Worm (Caenorhabditis elegans) whole organism, young adult: Measurements from ENCODE around the gene F55G1.7.
A peak's percentile ranks its signal among the peaks of the same experiment; 100 is the strongest.

Experiments used
- B0019.2 ChIP-seq: fragments of 200-800 bp; sonication (Bioruptor generic); conservative IDR thresholded peaks from 2 replicates; pipeline ENCODE4 v1.3.6; 2022; ENCODE audit warnings: missing genetic modification reagents, missing genetic modification characterization, missing compliant biosample characterization
- B0336.3 ChIP-seq: fragments of 200-800 bp; sonication (Bioruptor generic); IDR thresholded peaks from 2 replicates; pipeline ENCODE4 v1.3.6; 2022; ENCODE audit warnings: missing genetic modification characterization, missing compliant biosample characterization
- D2030.7 ChIP-seq: fragments of 200-800 bp; sonication (Bioruptor generic); IDR thresholded peaks from 2 replicates; pipeline ENCODE4 v1.3.6; 2022; ENCODE audit warnings: missing genetic modification reagents, missing genetic modification characterization, missing compliant biosample characterization
- F23B12.7 ChIP-seq: sonication (generic microtip); optimal IDR thresholded peaks from 2 replicates; lab custom pipeline; 2017; ENCODE audit warnings: missing genetic modification characterization, mild to moderate bottlenecking, missing compliant biosample characterization, antibody characterized with exemption, moderate library complexity; ENCODE audit not compliant: insufficient read depth
- F39B2.1 ChIP-seq: fragments of 200-800 bp; sonication (Bioruptor generic); IDR thresholded peaks from 2 replicates; pipeline ENCODE4 v1.3.6; 2022; ENCODE audit warnings: missing genetic modification reagents, missing genetic modification characterization, missing compliant biosample characterization
- Y53G8AR.9 ChIP-seq: fragments of 200-800 bp; sonication (Bioruptor generic); conservative IDR thresholded peaks from 2 replicates; pipeline ENCODE4 v1.3.6; 2022; ENCODE audit warnings: missing genetic modification reagents, missing genetic modification characterization, missing compliant biosample characterization
- Y56A3A.18 ChIP-seq: fragments of 200-800 bp; sonication (Bioruptor generic); IDR thresholded peaks from 2 replicates; pipeline ENCODE4 v1.3.6; 2022; ENCODE audit warnings: missing genetic modification reagents, missing genetic modification characterization, missing compliant biosample characterization
- Y79H2A.3 ChIP-seq: fragments of 200-800 bp; sonication (Bioruptor generic); conservative IDR thresholded peaks from 2 replicates; pipeline ENCODE4 v1.3.6; 2022; ENCODE audit warnings: missing genetic modification reagents, missing genetic modification characterization, missing compliant biosample characterization
- Y95B8A.8 ChIP-seq: fragments of 200-800 bp; sonication (Bioruptor generic); IDR thresholded peaks from 2 replicates; pipeline ENCODE4 v1.3.6; 2022; ENCODE audit warnings: missing genetic modification reagents, missing genetic modification characterization, missing compliant biosample characterization
- ZK185.1 ChIP-seq: sonication (generic microtip); optimal IDR thresholded peaks from 2 replicates; lab custom pipeline; 2016; ENCODE audit warnings: mild to moderate bottlenecking, missing genetic modification characterization, missing compliant biosample characterization; ENCODE audit not compliant: poor library complexity, severe bottlenecking
- ama-1 ChIP-seq, 3 experiments: fragments of 150-350 bp in 1 of 3; sonication (generic microtip) in 2 of 3; optimal IDR thresholded peaks; 2 replicates each; lab custom pipeline; 2014 to 2018; ENCODE audit warnings: missing biosample characterization in 2 of 3, missing genetic modification characterization in 2 of 3, missing genetic modification reagents in 2 of 3
- ccch-3 ChIP-seq: fragments of 200-800 bp; sonication (Bioruptor generic); optimal IDR thresholded peaks from 2 replicates; lab custom pipeline; 2018; ENCODE audit warnings: mild to moderate bottlenecking, missing genetic modification characterization, missing compliant biosample characterization
- ceh-100 ChIP-seq: fragments of 200-800 bp; sonication (Bioruptor generic); IDR thresholded peaks from 2 replicates; pipeline ENCODE4 v1.3.6; 2022; ENCODE audit warnings: missing genetic modification reagents, missing genetic modification characterization, missing compliant biosample characterization
- ceh-40 ChIP-seq: fragments of 200-800 bp; sonication (Bioruptor generic); IDR thresholded peaks from 2 replicates; pipeline ENCODE4 v1.3.6; 2022; ENCODE audit warnings: missing genetic modification characterization, missing compliant biosample characterization
- ceh-58 ChIP-seq: fragments of 200-800 bp; sonication (Bioruptor generic); IDR thresholded peaks from 2 replicates; pipeline ENCODE4 v1.3.6; 2022; ENCODE audit warnings: missing genetic modification characterization, missing compliant biosample characterization
- ceh-79 ChIP-seq: sonication (generic microtip); optimal IDR thresholded peaks from 2 replicates; lab custom pipeline; 2017; ENCODE audit warnings: mild to moderate bottlenecking, missing genetic modification characterization, missing compliant biosample characterization
- chd-7 ChIP-seq: sonication (generic microtip); optimal IDR thresholded peaks from 2 replicates; lab custom pipeline; 2016; ENCODE audit warnings: mild to moderate bottlenecking, missing genetic modification characterization, moderate library complexity, missing compliant biosample characterization
- dox-1 ChIP-seq: fragments of 200-800 bp; sonication (Bioruptor generic); IDR thresholded peaks from 2 replicates; pipeline ENCODE4 v1.3.6; 2022; ENCODE audit warnings: missing genetic modification reagents, missing genetic modification characterization, missing compliant biosample characterization
- egl-18 ChIP-seq: fragments of 200-800 bp; sonication (Bioruptor generic); IDR thresholded peaks from 2 replicates; pipeline ENCODE4 v1.3.6; 2022; ENCODE audit warnings: missing genetic modification reagents, missing genetic modification characterization, missing compliant biosample characterization
- egrh-3 ChIP-seq: fragments of 200-800 bp; sonication (Bioruptor generic); IDR thresholded peaks from 2 replicates; pipeline ENCODE4 v1.3.6; 2022; ENCODE audit warnings: missing genetic modification reagents, missing genetic modification characterization, missing compliant biosample characterization
- ekl-4 ChIP-seq: fragments of 200-800 bp; sonication (Bioruptor generic); IDR thresholded peaks from 2 replicates; pipeline ENCODE4 v1.3.6; 2022; ENCODE audit warnings: missing genetic modification reagents, missing genetic modification characterization, missing compliant biosample characterization
- fkh-3 ChIP-seq: sonication (generic microtip); optimal IDR thresholded peaks from 2 replicates; lab custom pipeline; 2016; ENCODE audit warnings: mild to moderate bottlenecking, missing genetic modification characterization, missing compliant biosample characterization
- gei-17 ChIP-seq: fragments of 200-800 bp; sonication (Bioruptor generic); optimal IDR thresholded peaks from 2 replicates; lab custom pipeline; 2018; ENCODE audit warnings: mild to moderate bottlenecking, missing genetic modification characterization, missing compliant biosample characterization
- hlh-12 ChIP-seq: sonication (generic microtip); optimal IDR thresholded peaks from 2 replicates; lab custom pipeline; 2016; ENCODE audit warnings: missing genetic modification characterization, missing compliant biosample characterization
- hsf-1 ChIP-seq: fragments of 200-800 bp; sonication (Bioruptor generic); IDR thresholded peaks from 2 replicates; pipeline ENCODE4 v1.3.6; 2022; ENCODE audit warnings: missing genetic modification reagents, missing genetic modification characterization, missing compliant biosample characterization
- lin-26 ChIP-seq: fragments of 200-800 bp; sonication (Bioruptor generic); IDR thresholded peaks from 2 replicates; pipeline ENCODE4 v1.3.6; 2022; ENCODE audit warnings: missing genetic modification reagents, missing genetic modification characterization, missing compliant biosample characterization
- madf-3 ChIP-seq: fragments of 200-800 bp; sonication (Bioruptor generic); IDR thresholded peaks from 2 replicates; pipeline ENCODE4 v1.3.6; 2022; ENCODE audit warnings: missing genetic modification reagents, missing genetic modification characterization, missing compliant biosample characterization
- madf-6 ChIP-seq: fragments of 200-800 bp; sonication (Bioruptor generic); IDR thresholded peaks from 2 replicates; pipeline ENCODE4 v1.3.6; 2022; ENCODE audit warnings: missing genetic modification reagents, missing genetic modification characterization, missing compliant biosample characterization
- nhr-80 ChIP-seq: sonication (generic microtip); optimal IDR thresholded peaks from 2 replicates; lab custom pipeline; 2016; ENCODE audit warnings: missing genetic modification characterization, missing compliant biosample characterization
- pbrm-1 ChIP-seq: fragments of 200-800 bp; sonication (Bioruptor generic); IDR thresholded peaks from 2 replicates; pipeline ENCODE4 v1.3.6; 2022; ENCODE audit warnings: missing genetic modification reagents, missing genetic modification characterization, missing compliant biosample characterization
- rcor-1 ChIP-seq: fragments of 200-800 bp; sonication (Bioruptor generic); IDR thresholded peaks from 2 replicates; pipeline ENCODE4 v1.3.6; 2022; ENCODE audit warnings: missing genetic modification reagents, missing genetic modification characterization, missing compliant biosample characterization
- snpc-3.4 ChIP-seq: sonication (generic microtip); optimal IDR thresholded peaks from 2 replicates; lab custom pipeline; 2017; ENCODE audit warnings: missing genetic modification characterization, mild to moderate bottlenecking, missing compliant biosample characterization, antibody characterized with exemption, moderate library complexity, missing genotype, missing genetic modification reagents
- tbx-9 ChIP-seq: sonication (generic microtip); optimal IDR thresholded peaks from 2 replicates; lab custom pipeline; 2016; ENCODE audit warnings: borderline replicate concordance, missing genetic modification characterization, inconsistent platforms, missing compliant biosample characterization
- ztf-22 ChIP-seq: fragments of 200-800 bp; sonication (Bioruptor generic); optimal IDR thresholded peaks from 2 replicates; lab custom pipeline; 2018; ENCODE audit warnings: mild to moderate bottlenecking, missing genetic modification characterization, moderate library complexity, missing compliant biosample characterization

The F55G1.7 gene

DNA sequence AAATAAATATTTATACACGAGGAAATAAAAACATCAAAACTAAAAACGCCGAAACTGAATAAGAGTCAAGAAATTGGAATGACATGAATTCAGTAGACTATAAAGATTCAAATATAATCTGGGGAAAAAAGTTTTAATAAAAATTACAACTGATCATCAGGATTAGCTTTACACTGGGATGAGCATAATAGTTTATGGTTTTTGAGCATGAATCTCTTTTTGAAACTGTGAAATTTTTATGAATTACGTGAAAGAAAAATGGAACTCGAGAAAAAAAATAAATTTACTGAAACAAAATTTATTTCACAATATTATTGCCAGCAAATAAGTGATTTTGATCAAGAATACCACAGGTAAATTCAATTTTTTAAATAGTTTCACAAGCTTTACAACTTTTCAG, 22.1 kb downstream of the F55G1.7 start, which contains the start of gene B0496.2:
B0496.2 (plus strand) TSS at position 301 of the 400 bp plus-strand sequence.
- TF ChIP-seq snpc-3.4 (tag; lab: Kevin White, UChicago) (no peak), ZK185.1 (tag; lab: Kevin White, UChicago) (no peak), madf-6 (GFP tag; lab: Robert Waterston, UW) (no peak), ama-1 (optimal IDR thresholded peaks at IDR 0.05; lab: Kevin White, UChicago) (no peak), ama-1 (GFP tag; optimal IDR thresholded peaks at IDR 0.05; lab: Kevin White, UChicago) (no peak), tbx-9 (tag; lab: Kevin White, UChicago) (no peak)
- TF ChIP-seq, all 124 proteins: peak for 0

DNA sequence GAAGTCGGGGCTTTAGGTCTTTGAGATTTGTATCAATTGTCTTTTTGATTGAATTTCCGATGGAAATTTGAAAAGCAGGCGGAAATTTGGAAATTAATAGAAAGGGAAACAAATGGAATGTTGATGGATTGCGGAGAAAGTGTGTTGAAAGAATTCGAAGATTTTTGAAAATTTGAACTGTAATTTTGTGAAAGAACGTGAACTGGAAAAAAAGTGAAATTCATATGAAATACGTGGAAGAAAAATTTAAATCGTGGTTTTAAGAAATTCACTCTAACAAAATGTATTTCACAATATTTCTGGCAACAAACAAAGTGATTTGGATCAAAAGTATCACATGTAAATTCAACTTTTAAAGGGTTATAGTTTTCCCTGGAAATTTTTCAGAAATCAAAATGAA, 23.6 kb downstream of the F55G1.7 start, which contains the start of gene B0496.1:
B0496.1 (plus strand) TSS at position 301 of the 400 bp plus-strand sequence.
- no peak for TF ChIP-seq tbx-9 (tag; lab: Kevin White, UChicago)
- TF ChIP-seq ccch-3 (GFP tag; lab: Kevin White, UChicago), result no peak
- no peak for TF ChIP-seq ceh-40 (GFP tag; lab: Robert Waterston, UW)
- no peak for TF ChIP-seq hlh-12 (tag; lab: Kevin White, UChicago)

DNA sequence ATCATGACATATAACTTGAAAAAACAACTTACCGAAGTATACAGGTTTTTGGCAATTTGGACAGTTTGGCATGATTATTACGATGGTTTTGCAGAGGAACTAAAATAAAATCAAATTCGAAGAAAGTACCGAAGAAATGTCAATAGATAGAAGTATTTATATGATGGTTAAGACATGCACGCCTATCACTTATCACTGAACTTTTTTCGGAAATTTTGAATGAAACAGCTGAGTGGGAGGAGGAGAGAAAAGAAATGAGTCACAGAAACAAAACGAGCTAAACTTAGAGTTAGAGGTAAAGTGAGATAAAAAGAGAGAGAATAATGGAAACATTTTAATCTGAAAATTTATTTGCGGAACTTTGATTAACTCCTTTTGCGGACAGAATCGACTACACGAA, 24.4 kb downstream of the F55G1.7 start, which contains the start of gene valv-1:
valv-1 (minus strand) TSS at position 101 of the 400 bp plus-strand sequence.
- no peak for TF ChIP-seq Y56A3A.18 (GFP tag; lab: Robert Waterston, UW)
- TF ChIP-seq nhr-80, result peak; percentile 31

DNA sequence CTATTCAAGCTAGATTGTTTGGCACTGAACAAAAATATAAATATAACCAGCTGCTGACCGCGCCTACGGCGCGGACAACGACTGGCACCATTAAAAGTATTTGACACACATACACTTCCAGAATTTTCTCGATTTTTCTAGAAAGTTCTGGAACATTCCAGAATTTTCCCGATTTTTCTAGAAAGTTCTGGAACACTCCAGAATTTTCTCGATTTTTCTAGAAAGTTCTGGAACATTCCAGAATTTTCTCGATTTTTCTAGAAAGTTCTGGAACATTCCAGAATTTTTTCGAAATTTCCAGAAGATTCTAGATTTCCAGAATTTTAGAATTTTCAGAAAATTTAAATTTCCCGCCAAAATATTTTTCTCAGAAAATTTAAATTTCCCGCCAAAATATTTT, 28.6 kb downstream of the F55G1.7 start:
- TF ChIP-seq ceh-40 (GFP tag; lab: Robert Waterston, UW), result peak; percentile 86; the same call in 1 of the 2 replicates
- TF ChIP-seq Y79H2A.3, result 0 out of 2 replicates have a peak, but pooled peaks have one; percentile 38
- peak; percentile 38; the same call in 1 of the 2 replicates for TF ChIP-seq D2030.7 (GFP tag; lab: Robert Waterston, UW)
- TF ChIP-seq rcor-1 (GFP tag; lab: Robert Waterston, UW), result peak; percentile 58
- peak; percentile 64 for TF ChIP-seq ekl-4 (GFP tag; lab: Robert Waterston, UW)
- 0 out of 2 replicates have a peak, but pooled peaks have one; percentile 17 for TF ChIP-seq F39B2.1
- TF ChIP-seq pbrm-1 (GFP tag; lab: Robert Waterston, UW), result peak; percentile 93
- TF ChIP-seq Y53G8AR.9 (GFP tag; lab: Robert Waterston, UW), result peak; percentile 71; the same call in 1 of the 2 replicates
- peak; percentile 38; the same call in 1 of the 2 replicates for TF ChIP-seq egrh-3 (GFP tag; lab: Robert Waterston, UW)
- peak; percentile 69; the same call in 1 of the 2 replicates for TF ChIP-seq madf-6 (GFP tag; lab: Robert Waterston, UW)
- TF ChIP-seq dox-1 (GFP tag; lab: Robert Waterston, UW), result peak; percentile 90
- TF ChIP-seq ceh-58, result 0 out of 2 replicates have a peak, but pooled peaks have one; percentile 62
- peak; percentile 90 for TF ChIP-seq madf-3 (GFP tag; lab: Robert Waterston, UW)
- 0 out of 2 replicates have a peak, but pooled peaks have one; percentile 58 for TF ChIP-seq Y95B8A.8 (GFP tag; lab: Robert Waterston, UW)
- peak; percentile 99 for TF ChIP-seq hsf-1
- TF ChIP-seq B0019.2 (GFP tag; lab: Robert Waterston, UW), result peak; percentile 20; the same call in 1 of the 2 replicates
- 0 out of 2 replicates have a peak, but pooled peaks have one; percentile 30 for TF ChIP-seq lin-26 (GFP tag; lab: Robert Waterston, UW)
- peak; percentile 71; the same call in 1 of the 2 replicates for TF ChIP-seq egl-18 (GFP tag; lab: Robert Waterston, UW)
- peak; percentile 61 for TF ChIP-seq ceh-100 (GFP tag; lab: Robert Waterston, UW)
- TF ChIP-seq, all 124 proteins: peak for 19; not testable (repeated sequence) for 105

DNA sequence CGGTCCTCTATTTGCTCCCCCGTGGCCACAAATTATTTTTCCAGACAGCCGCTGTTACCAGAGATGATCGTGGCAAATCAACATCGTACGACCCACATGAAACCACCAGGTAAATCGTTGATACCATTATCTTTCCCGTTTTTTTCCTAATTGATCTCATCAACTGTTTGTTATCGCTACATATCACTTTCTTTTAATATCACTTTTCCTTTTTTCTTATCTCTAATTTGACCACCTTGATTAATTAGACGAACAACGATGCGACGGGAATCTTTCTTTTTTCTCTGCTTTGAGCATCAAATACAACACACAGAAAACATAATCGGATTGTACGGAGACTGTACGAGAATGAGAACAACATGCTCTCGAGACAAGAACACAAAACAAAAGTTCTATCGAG, 29.4 kb downstream of the F55G1.7 start:
- TF ChIP-seq nhr-80, result no peak
- no peak for TF ChIP-seq B0336.3 (GFP tag; lab: Robert Waterston, UW)
- no peak for TF ChIP-seq fkh-3 (tag; lab: Kevin White, UChicago)
- TF ChIP-seq chd-7, result no peak
- TF ChIP-seq dox-1 (GFP tag; lab: Robert Waterston, UW), result no peak
- TF ChIP-seq Y95B8A.8 (GFP tag; lab: Robert Waterston, UW), result no peak
- no peak for TF ChIP-seq ztf-22
- TF ChIP-seq snpc-3.4 (tag; lab: Kevin White, UChicago), result no peak
- TF ChIP-seq ceh-79 (tag; lab: Kevin White, UChicago), result no peak
- TF ChIP-seq F23B12.7 (tag; lab: Kevin White, UChicago), result no peak
- TF ChIP-seq gei-17 (GFP tag; lab: Kevin White, UChicago), result no peak
- no peak for TF ChIP-seq lin-26 (GFP tag; lab: Robert Waterston, UW)
- no peak for TF ChIP-seq ccch-3 (GFP tag; lab: Kevin White, UChicago)
- TF ChIP-seq ama-1 (optimal IDR thresholded peaks at IDR 0.05; lab: Kevin White, UChicago), result no peak
- no peak for TF ChIP-seq ama-1 (GFP tag; optimal IDR thresholded peaks at IDR 0.05; lab: Kevin White, UChicago)
